Worm (Caenorhabditis elegans) whole organism, young adult: ENCODE data around the gene F16F9.1.

Experiments
- F37B4.10 ChIP-seq: fragments of 200-800 bp; sonication (Bioruptor generic); IDR thresholded peaks from 2 replicates; pipeline ENCODE4 v1.3.6; 2022; ENCODE audit warnings: missing genetic modification characterization, missing compliant biosample characterization
- ceh-79 ChIP-seq: sonication (generic microtip); optimal IDR thresholded peaks from 2 replicates; lab custom pipeline; 2017; ENCODE audit warnings: mild to moderate bottlenecking, missing genetic modification characterization, missing compliant biosample characterization
- dpl-1 ChIP-seq: fragments of 150-350 bp; optimal IDR thresholded peaks from 2 replicates; lab custom pipeline; 2014; ENCODE audit warnings: missing biosample characterization, missing genetic modification reagents, missing genetic modification characterization
- ztf-25 ChIP-seq: fragments of 200-800 bp; sonication (Bioruptor generic); IDR thresholded peaks from 2 replicates; pipeline ENCODE4 v1.3.6; 2022; ENCODE audit warnings: missing genetic modification reagents, missing genetic modification characterization, missing compliant biosample characterization

ce11 chrX:8463085-8463645 is 17.0 kb downstream of the F16F9.1 start, which contains the start of gene F16F9.4:
- no peak for TF ChIP-seq ceh-79
- TF ChIP-seq dpl-1 = no peak
- no peak for TF ChIP-seq F37B4.10
- TF ChIP-seq ztf-25 = no peak
